Fruit fly (Drosophila melanogaster) Kc167 (cell line): ENCODE results near the gene CG11449.

Source experiments
- Myc ChIP-seq: fragments of >200 bp; optimal IDR thresholded peaks from 2 replicates; lab custom pipeline; 2017; ENCODE audit warnings: missing external identifiers
- Sin3A ChIP-seq: fragments of >200 bp; optimal IDR thresholded peaks from 2 replicates; lab custom pipeline; 2018; ENCODE audit warnings: missing external identifiers
- h ChIP-seq: fragments of >200 bp; optimal IDR thresholded peaks from 3 replicates; lab custom pipeline; 2018; ENCODE audit warnings: missing external identifiers
- insv ChIP-seq: fragments of >200 bp; optimal IDR thresholded peaks from 3 replicates; lab custom pipeline; 2018; ENCODE audit warnings: missing external identifiers
- psq ChIP-seq: fragments of >200 bp; optimal IDR thresholded peaks from 2 replicates; lab custom pipeline; 2017; ENCODE audit warnings: missing external identifiers
- ttk ChIP-seq: sonication (Bioruptor generic); optimal IDR thresholded peaks from 2 replicates; lab custom pipeline; 2017; ENCODE audit warnings: missing external identifiers

The CG11449 gene

DNA sequence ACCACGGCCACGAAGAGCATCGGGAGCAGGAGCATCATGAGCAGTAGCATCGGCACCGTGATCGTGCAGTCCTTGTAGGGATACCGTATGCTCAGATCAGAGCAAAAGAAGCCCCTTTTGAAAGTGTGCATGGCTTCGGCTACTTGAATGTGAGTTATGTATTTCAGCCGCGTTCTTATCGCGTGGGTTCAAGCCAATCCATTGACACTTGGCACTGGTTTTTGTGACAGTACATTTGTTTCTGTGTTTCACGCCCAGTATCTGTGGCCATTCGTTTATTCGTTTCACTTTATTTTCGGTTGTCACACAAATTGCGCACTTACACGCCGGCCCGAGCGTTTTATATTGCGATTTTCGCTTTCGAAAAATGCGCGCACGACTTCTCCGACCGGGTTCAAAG lies 6.3 kb downstream of the CG11449 start:
- TF ChIP-seq ttk (lab: Kevin White, UChicago) (no peak), Sin3A (no peak), insv (lab: Kevin White, UChicago) (no peak), Myc (lab: Kevin White, UChicago) (no peak)

DNA sequence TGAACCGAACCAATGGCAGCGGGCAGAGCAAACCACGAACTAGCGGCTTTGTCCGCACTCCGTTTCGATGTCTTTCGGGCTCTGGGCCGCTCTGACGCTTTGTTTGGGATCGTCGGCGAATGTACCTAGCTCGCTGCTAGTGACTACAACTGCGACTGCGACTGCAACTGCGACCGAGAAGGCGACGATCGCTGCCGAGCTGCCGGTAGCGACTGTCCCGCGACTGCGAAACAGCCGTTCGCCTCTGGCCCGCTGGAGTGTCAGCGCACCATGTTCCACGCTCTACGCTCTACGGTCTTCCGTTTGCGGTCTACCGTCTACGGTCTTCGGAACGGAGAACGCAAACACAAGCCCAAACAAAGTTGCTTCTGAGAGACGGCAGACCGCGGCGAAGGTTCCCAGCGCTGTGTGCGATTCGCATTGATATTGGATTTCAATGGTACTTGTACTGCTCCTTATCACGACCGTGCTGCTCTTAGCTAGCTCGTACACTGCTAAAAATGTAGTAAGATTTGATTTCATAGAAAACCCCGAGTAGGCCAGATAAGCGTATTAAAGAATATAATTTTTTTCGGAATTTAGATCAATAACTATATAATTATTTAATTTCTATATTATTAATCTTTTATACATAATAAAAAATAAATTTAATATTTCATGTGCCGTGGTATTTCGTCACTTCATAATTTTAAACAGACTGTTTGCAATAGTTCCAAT lies 6.9 kb downstream of the CG11449 start, which contains the start of gene laza:
Gene laza (minus strand): TSS at position 214 of the 717 bp plus-strand sequence.
- TF ChIP-seq Myc (lab: Kevin White, UChicago) (no peak), psq (lab: Kevin White, UChicago) (no peak), Sin3A (no peak), ttk (lab: Kevin White, UChicago) (no peak), h (lab: Kevin White, UChicago) (no peak), insv (lab: Kevin White, UChicago) (no peak)

DNA sequence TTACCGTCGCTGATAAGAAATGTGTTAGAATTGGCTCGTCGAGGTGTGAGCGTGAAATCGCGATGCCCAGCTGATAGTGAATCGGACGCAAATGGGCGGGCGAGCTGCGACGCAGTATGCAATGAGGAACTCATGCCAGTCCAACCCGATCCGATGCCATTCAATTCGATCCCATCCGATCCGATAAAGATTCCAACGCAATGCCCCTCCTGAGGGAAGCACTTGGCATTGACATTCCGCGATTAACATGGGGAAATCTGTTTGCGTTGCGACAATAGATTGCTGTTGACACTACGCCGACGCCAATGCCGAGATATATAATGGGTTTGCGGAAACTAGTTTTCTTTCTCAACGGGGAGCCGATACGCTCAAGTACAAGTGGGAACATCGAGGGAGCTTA lies 9.2 kb downstream of the CG11449 start:
- no peak for TF ChIP-seq h (lab: Kevin White, UChicago)
- TF ChIP-seq Myc (lab: Kevin White, UChicago), result no peak
- TF ChIP-seq ttk (lab: Kevin White, UChicago), result no peak

DNA sequence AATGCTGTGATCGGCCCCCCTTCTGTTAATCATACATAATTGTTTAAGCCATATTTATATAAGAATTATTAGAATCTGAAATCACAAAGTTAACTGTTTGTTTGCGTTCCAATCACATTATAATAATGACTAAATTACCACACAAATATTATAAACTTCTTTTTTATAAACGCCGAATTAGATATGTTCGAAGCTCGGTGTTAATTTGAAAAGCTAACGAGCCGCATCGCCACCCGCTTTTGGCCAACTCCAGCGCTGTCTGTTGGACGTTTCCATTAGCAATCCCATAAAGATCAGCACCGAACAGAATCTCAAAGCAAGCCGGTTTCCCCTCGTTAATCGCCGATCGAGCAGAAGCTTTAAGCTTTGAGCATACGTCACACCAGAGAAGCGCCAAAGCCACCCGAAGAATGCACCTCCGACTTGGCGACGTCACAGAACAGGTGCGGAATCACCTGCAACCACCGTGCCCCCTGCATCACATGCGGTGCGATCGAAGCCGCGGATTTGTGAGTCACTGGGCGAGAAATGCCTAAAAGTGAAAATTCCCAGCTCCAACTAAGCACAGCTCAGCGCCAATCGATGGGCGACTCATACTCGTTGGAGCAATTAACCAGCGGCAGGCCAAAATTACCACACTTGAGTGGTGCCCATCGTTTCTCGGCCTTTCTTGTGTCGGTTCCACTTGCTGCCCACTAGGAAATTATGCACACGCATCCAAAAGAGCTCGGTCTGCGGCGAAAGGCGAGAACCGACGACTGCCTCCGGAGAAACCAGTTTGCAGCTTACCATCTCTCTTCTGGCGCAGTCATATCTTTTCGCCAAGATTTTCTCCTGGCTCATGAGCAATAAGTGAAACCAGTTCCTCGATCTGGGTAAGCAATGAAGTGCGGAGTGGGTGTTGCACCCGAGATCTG lies 11.6 kb downstream of the CG11449 start, which contains the start of gene CG11438:
Gene CG11438 (plus strand): TSS at position 134 of the 917 bp plus-strand sequence.
- TF ChIP-seq insv (lab: Kevin White, UChicago) (no peak), psq (lab: Kevin White, UChicago) (no peak), h (lab: Kevin White, UChicago) (no peak), Sin3A (no peak), ttk (lab: Kevin White, UChicago) (no peak), Myc (lab: Kevin White, UChicago) (no peak)

DNA sequence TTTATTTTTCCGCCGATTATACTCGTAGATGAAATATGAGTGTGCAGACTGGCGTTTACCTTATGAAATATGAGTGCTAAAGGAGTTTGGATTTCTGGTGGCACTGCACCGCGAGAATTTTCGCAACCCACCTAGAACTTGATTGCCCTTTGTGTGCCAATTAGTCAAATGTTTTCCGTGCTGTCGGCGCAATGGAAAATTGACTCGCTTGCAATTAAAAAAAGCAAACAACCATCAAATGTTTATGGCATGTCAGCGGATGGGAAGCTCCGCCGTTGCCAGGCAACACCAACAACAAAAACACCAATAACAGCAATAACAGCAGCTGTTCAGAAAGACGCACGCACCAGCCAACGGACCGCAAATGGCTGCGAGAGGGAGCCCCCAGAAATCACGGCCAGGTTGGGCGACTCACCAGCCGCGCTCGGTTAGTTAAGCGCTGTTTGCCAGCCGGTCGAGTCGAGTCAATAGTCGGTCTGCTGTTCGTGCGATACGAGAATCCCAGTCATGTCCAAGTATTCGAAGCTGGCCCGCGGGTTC lies 12.3 kb downstream of the CG11449 start:
- TF ChIP-seq ttk (lab: Kevin White, UChicago) (no peak), h (lab: Kevin White, UChicago) (no peak), psq (lab: Kevin White, UChicago) (no peak), Myc (lab: Kevin White, UChicago) (no peak), insv (lab: Kevin White, UChicago) (no peak), Sin3A (no peak)

DNA sequence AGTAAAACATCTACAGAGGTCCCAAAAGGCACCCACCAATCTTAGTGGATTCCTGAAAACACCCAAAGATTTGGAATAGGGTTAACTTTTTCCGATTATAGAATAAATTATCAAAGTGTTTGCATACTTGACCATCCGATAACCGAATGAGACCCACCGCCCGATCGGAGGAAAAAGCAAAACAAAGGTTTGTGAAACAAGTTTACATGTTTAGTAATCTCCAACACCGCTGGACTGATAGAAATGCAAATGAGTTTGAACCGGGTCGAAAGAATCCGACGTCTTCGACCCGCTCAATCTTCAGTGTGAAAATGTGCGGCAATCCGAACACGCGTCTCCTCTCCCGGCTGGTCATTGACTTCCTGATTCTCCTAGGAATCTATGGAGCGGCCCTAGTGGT lies 14.4 kb downstream of the CG11449 start, which contains the start of gene CG11437:
Gene CG11437 (plus strand): TSS at position 301 of the 400 bp plus-strand sequence.
- TF ChIP-seq ttk (lab: Kevin White, UChicago) (no peak), psq (lab: Kevin White, UChicago) (no peak), h (lab: Kevin White, UChicago) (no peak), Sin3A (no peak), insv (lab: Kevin White, UChicago) (no peak), Myc (lab: Kevin White, UChicago) (no peak)

DNA sequence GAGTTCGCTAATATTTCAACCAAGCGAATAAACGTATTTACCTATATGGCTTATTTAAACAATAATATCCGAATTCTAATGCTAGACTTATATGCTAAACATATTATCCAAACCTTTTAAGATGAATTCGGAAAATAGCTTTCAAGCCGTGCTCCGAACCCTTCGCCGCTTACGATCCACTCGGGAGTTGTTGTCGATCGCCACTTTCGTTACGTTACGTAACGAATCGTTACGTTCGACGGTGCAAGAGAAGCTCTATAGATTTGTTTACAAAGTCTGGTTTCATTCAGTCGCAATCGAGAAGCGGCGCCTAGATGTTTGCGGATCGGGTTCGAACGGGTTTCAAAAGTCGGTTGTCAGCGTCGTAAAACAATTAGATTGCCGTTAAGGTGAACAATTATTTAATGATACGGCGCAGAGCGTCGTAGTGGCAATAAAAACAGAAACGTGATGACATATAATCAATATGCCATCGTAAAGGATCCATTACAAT lies 16.2 kb downstream of the CG11449 start, which contains the start of gene CG11426:
Gene CG11426 (plus strand): TSS at position 258 of the 493 bp plus-strand sequence.
- no peak for TF ChIP-seq insv (lab: Kevin White, UChicago)
- TF ChIP-seq h (lab: Kevin White, UChicago), result no peak
- TF ChIP-seq psq (lab: Kevin White, UChicago), result no peak
- no peak for TF ChIP-seq Sin3A
- no peak for TF ChIP-seq ttk (lab: Kevin White, UChicago)
- TF ChIP-seq Myc (lab: Kevin White, UChicago), result no peak

DNA sequence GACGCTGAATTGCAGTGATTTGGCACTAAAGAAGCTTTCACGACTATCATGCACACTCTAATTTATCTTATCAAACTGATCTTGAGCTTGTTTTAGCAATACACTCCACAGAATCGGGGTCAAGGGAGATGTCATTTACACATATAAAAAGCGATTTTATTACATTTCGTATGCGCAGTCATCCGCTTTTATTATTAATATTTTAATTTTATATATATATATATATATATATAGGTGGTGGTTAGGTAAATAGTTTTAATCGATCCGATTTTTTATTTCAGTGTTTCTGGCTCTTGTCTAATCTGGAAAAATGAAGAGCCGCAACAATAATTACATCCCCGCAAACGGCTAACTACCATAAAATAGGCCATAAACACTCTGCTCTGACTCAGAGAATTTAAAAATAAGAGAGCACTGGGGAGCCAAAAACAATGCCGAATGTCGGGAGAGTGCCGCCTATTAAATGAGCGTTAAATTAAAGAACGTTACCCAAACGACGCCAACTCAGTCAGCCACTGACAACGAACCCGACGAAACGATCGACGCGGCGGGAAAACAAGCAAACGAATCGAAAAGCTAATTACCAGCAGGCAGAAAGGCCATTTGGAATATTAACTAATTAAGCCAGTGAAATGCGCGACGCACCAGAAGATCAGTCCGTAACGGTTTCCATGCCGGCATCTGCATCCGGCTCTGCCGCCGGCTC lies 17.6 kb downstream of the CG11449 start:
- TF ChIP-seq insv (lab: Kevin White, UChicago) (no peak), Myc (lab: Kevin White, UChicago) (no peak), Sin3A (no peak), ttk (lab: Kevin White, UChicago) (no peak), psq (lab: Kevin White, UChicago) (no peak), h (lab: Kevin White, UChicago) (no peak)

DNA sequence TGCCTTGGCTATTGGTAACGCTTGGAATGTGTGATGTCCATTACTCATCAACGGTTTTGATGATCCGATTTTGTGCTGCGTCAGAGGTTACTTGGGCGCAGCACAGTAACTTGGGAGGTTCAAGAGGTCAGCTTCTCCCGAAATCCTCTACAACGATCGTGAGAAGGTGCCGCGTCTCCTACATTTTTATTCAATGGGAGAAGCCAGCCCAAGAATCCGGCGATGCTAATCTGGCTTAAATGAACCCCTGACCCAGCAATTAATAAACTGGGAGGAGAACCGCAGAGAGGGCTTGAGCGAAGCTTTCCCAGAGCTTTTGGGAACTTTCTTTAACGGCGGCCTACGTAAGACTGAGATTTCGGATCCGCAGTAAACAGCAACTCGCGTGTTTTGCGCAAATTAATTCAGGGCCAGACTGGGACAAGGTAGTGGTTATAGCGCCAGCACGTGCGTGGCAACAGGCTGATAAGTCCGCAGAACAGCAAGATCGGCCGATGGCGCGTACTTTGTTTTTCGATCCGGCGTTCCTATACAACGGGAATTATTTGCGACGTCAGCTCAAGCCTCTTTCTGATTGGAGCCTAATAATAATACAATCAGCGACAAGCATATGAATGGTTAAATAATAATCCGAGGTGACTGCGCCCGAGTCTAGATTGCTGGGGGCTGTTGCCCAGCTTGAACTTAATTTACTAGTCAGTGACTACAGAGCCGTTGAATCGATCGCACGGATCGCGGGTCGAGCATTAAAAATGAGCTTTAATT lies 20.1 kb downstream of the CG11449 start, which contains the start of gene CG11425:
Gene CG11425 (plus strand): TSS at position 715 of the 765 bp plus-strand sequence.
- TF ChIP-seq Sin3A, result no peak
- no peak for TF ChIP-seq ttk (lab: Kevin White, UChicago)
- TF ChIP-seq psq (lab: Kevin White, UChicago), result no peak
- no peak for TF ChIP-seq insv (lab: Kevin White, UChicago)
- no peak for TF ChIP-seq Myc (lab: Kevin White, UChicago)
- TF ChIP-seq h (lab: Kevin White, UChicago), result no peak

DNA sequence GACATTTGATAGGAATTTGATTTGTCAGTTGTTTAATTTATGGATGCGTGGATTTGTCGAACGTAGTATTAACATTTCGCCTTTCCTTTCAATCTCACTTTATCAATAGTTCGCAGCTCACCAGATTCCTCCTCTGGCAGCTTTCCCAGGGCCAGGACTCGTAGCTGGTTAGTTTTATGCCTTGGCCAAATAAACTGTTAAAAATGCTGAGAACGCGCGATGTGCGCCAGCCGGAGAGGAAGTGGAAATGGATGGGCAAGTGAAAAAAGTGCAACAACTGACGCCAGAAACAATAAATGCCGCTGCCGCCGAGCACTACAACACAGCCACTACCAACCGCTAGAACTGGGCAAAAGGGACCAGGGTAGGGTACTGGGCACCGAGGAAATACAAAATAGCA lies 29.3 kb downstream of the CG11449 start:
- no peak for TF ChIP-seq h (lab: Kevin White, UChicago)
- TF ChIP-seq psq (lab: Kevin White, UChicago), result no peak
- TF ChIP-seq ttk (lab: Kevin White, UChicago), result no peak
- TF ChIP-seq Sin3A, result no peak
- no peak for TF ChIP-seq insv (lab: Kevin White, UChicago)
- TF ChIP-seq Myc (lab: Kevin White, UChicago), result no peak
